Fruit fly (Drosophila melanogaster): Measurements from ENCODE around the gene Sfp24F.

Gene Sfp24F

dm6 chr2L:4403013-4403604 is 38.8 kb downstream of the Sfp24F start, which contains the start of gene Dim1 (continued):
- TF ChIP-seq Bgb (GFP tag; IDR thresholded peaks at IDR 0.05; ENCODE audit: partially characterized antibody) = peak; percentile 74
- peak; percentile 36 for TF ChIP-seq pb (GFP tag; optimal IDR thresholded peaks at IDR 0.05)
- no peak for TF ChIP-seq CG17612 (GFP tag; IDR thresholded peaks at IDR 0.05)
- TF ChIP-seq bsh (GFP tag; optimal IDR thresholded peaks at IDR 0.05) = no peak
- TF ChIP-seq H15 (GFP tag; IDR thresholded peaks at IDR 0.05) = no peak
- TF ChIP-seq CG17912 (GFP tag; optimal IDR thresholded peaks at IDR 0.05) = no peak
- no peak for TF ChIP-seq CG9817 (tag; optimal IDR thresholded peaks at IDR 0.05)
- no peak for TF ChIP-seq fd3F (GFP tag; optimal IDR thresholded peaks at IDR 0.05)
- TF ChIP-seq CG8089 (GFP tag; optimal IDR thresholded peaks at IDR 0.05) = no peak
- peak; percentile 49 for TF ChIP-seq CG33213 (GFP tag; optimal IDR thresholded peaks at IDR 0.05)
- no peak for TF ChIP-seq oc (tag; optimal IDR thresholded peaks at IDR 0.05)
- no peak for TF ChIP-seq CG30431 (GFP tag; optimal IDR thresholded peaks at IDR 0.05)
- no peak for TF ChIP-seq yki (optimal IDR thresholded peaks at IDR 0.05)
- no peak for TF ChIP-seq Dfd (GFP tag; optimal IDR thresholded peaks at IDR 0.05)
- no peak for TF ChIP-seq CG2129 (GFP tag; IDR thresholded peaks at IDR 0.05; ENCODE audit: partially characterized antibody)
- TF ChIP-seq klu (GFP tag; IDR thresholded peaks at IDR 0.05) = no peak
- no peak for TF ChIP-seq Hr51 (GFP tag; optimal IDR thresholded peaks at IDR 0.05)
- TF ChIP-seq HmgZ (tag; optimal IDR thresholded peaks at IDR 0.05) = peak; percentile 44
- peak; percentile 88 for TF ChIP-seq CG34224 (GFP tag; IDR thresholded peaks at IDR 0.05; ENCODE audit: partially characterized antibody)
- TF ChIP-seq lov (optimal IDR thresholded peaks at IDR 0.05) = no peak
- TF ChIP-seq lov (GFP tag; IDR thresholded peaks at IDR 0.05) = no peak
- TF ChIP-seq Dref (GFP tag; IDR thresholded peaks at IDR 0.05) = peak; percentile 91
- no peak for TF ChIP-seq Doc2 (GFP tag; IDR thresholded peaks at IDR 0.05)
- no peak for TF ChIP-seq jumu (GFP tag; optimal IDR thresholded peaks at IDR 0.05)
- TF ChIP-seq CG7556 (GFP tag; optimal IDR thresholded peaks at IDR 0.05) = no peak
- peak; percentile 64 for TF ChIP-seq Doc3 (GFP tag; IDR thresholded peaks at IDR 0.05; ENCODE audit: partially characterized antibody)
- TF ChIP-seq sim (GFP tag; IDR thresholded peaks at IDR 0.05) = no peak
- peak; percentile 29 for TF ChIP-seq Mad (GFP tag; optimal IDR thresholded peaks at IDR 0.05)
- TF ChIP-seq CG4617 (GFP tag; optimal IDR thresholded peaks at IDR 0.05; ENCODE audit: borderline replicate concordance) = peak; percentile 34
- no peak for TF ChIP-seq CG15601 (tag; optimal IDR thresholded peaks at IDR 0.05)
- no peak for TF ChIP-seq CG12391 (tag; optimal IDR thresholded peaks at IDR 0.05)
- no peak for TF ChIP-seq sc (optimal IDR thresholded peaks at IDR 0.05)
- no peak for TF ChIP-seq sc (GFP tag; optimal IDR thresholded peaks at IDR 0.05)
- TF ChIP-seq gfzf (GFP tag; optimal IDR thresholded peaks at IDR 0.05) = peak; percentile 20
- TF ChIP-seq chm (GFP tag; IDR thresholded peaks at IDR 0.05) = no peak
- TF ChIP-seq Six4 (GFP tag; optimal IDR thresholded peaks at IDR 0.05) = no peak
- peak; percentile 72 for TF ChIP-seq ato (GFP tag; IDR thresholded peaks at IDR 0.05; ENCODE audit: partially characterized antibody)
- TF ChIP-seq sens-2 (GFP tag; IDR thresholded peaks at IDR 0.05) = no peak
- no peak for TF ChIP-seq CG15269 (tag; optimal IDR thresholded peaks at IDR 0.05)
- TF ChIP-seq CG14014 (GFP tag; IDR thresholded peaks at IDR 0.05) = no peak
- no peak for TF ChIP-seq gsb (GFP tag; IDR thresholded peaks at IDR 0.05)
- peak; percentile 10 for TF ChIP-seq Nf-YB (GFP tag; optimal IDR thresholded peaks at IDR 0.05)
- no peak for TF ChIP-seq CG13296 (GFP tag; optimal IDR thresholded peaks at IDR 0.05)
- no peak for TF ChIP-seq slp2 (GFP tag; optimal IDR thresholded peaks at IDR 0.05)
- TF ChIP-seq amos (GFP tag; IDR thresholded peaks at IDR 0.05; ENCODE audit: partially characterized antibody) = peak; percentile 74
- TF ChIP-seq CG15479 (GFP tag; optimal IDR thresholded peaks at IDR 0.05) = no peak
- TF ChIP-seq kni (GFP tag; optimal IDR thresholded peaks at IDR 0.05) = no peak
- no peak for TF ChIP-seq onecut (GFP tag; IDR thresholded peaks at IDR 0.05)
- peak; percentile 19 for TF ChIP-seq CG12104 (GFP tag; optimal IDR thresholded peaks at IDR 0.05)
- no peak for TF ChIP-seq CG11723 (GFP tag; optimal IDR thresholded peaks at IDR 0.05)
- no peak for TF ChIP-seq aop (GFP tag; IDR thresholded peaks at IDR 0.05)

Data from whole organism, embryonic.